Worm (Caenorhabditis elegans): ENCODE data around the gene C25G4.3.

- TF ChIP-seq C17E4.6 (GFP tag; IDR thresholded peaks at IDR 0.05) (no peak), sea-2 (GFP tag; IDR thresholded peaks at IDR 0.05) (no peak), ets-4 (GFP tag; optimal IDR thresholded peaks at IDR 0.05) (no peak), pbrm-1 (GFP tag; IDR thresholded peaks at IDR 0.05) (no peak), unc-62 (GFP tag; optimal IDR thresholded peaks at IDR 0.05) (no peak), ceh-27 (GFP tag; optimal IDR thresholded peaks at IDR 0.05) (no peak), ccch-3 (GFP tag; optimal IDR thresholded peaks at IDR 0.05) (no peak), cebp-2 (GFP tag; IDR thresholded peaks at IDR 0.05) (no peak)
These were observed 9.1 kb upstream of the C25G4.3 start, which contains the start of gene smz-1 for ce11 chrIV:12454750-12455149.

All from whole organism, young adult.